Fruit fly (Drosophila melanogaster) whole organism, embryonic: ENCODE results near the gene Hasp.

Experiments
- Asciz ChIP-seq: fragments of 200-800 bp; sonication (Bioruptor generic); optimal IDR thresholded peaks from 2 replicates; lab custom pipeline; 2017; ENCODE audit warnings: missing biosample characterization, mild to moderate bottlenecking, missing genetic modification characterization, missing genetic modification reagents
- Atf3 ChIP-seq: fragments of 200-800 bp; sonication (Bioruptor generic); optimal IDR thresholded peaks from 3 replicates; lab custom pipeline; 2016; ENCODE audit warnings: missing biosample characterization, missing genetic modification characterization
- Atf6 ChIP-seq: fragments of 200-800 bp; sonication (Bioruptor generic); IDR thresholded peaks from 2 replicates; pipeline ENCODE4 v1.3.6; 2022; ENCODE audit warnings: missing biosample characterization, missing genetic modification characterization
- B-H1 ChIP-seq: fragments of 200-800 bp; sonication (Bioruptor generic); IDR thresholded peaks from 3 replicates; pipeline ENCODE4 v1.3.6; 2022; ENCODE audit warnings: missing biosample characterization, missing genetic modification characterization
- Bdp1 ChIP-seq: fragments of 200-800 bp; sonication (Bioruptor generic); optimal IDR thresholded peaks from 3 replicates; lab custom pipeline; 2016; ENCODE audit warnings: missing biosample characterization, missing genetic modification characterization
- Blimp-1 ChIP-seq: fragments of 200-800 bp; sonication (Bioruptor generic); optimal IDR thresholded peaks from 3 replicates; lab custom pipeline; 2018; ENCODE audit warnings: missing biosample characterization, missing genetic modification characterization, mild to moderate bottlenecking, moderate library complexity, missing genetic modification reagents
- CG10267 ChIP-seq: fragments of 200-800 bp; sonication (Bioruptor generic); optimal IDR thresholded peaks from 2 replicates; lab custom pipeline; 2018; ENCODE audit warnings: missing biosample characterization, mild to moderate bottlenecking, missing genetic modification characterization, moderate library complexity
- CG10462 ChIP-seq: fragments of 200-800 bp; sonication (Bioruptor generic); optimal IDR thresholded peaks from 2 replicates; lab custom pipeline; 2016; ENCODE audit warnings: missing biosample characterization, missing genetic modification characterization
- CG10979 ChIP-seq: fragments of 200-800 bp; sonication (Bioruptor generic); optimal IDR thresholded peaks from 2 replicates; lab custom pipeline; 2018; ENCODE audit warnings: missing biosample characterization, mild to moderate bottlenecking, missing genetic modification characterization, moderate library complexity
- CG12299 ChIP-seq: fragments of 200-800 bp; sonication (Bioruptor generic); optimal IDR thresholded peaks from 2 replicates; lab custom pipeline; 2018; ENCODE audit warnings: missing biosample characterization, mild to moderate bottlenecking, missing genetic modification characterization
- CG14860 ChIP-seq: fragments of 200-800 bp; sonication (Bioruptor generic); IDR thresholded peaks from 3 replicates; pipeline ENCODE4 v1.3.6; 2022; ENCODE audit warnings: missing biosample characterization, missing genetic modification characterization; ENCODE audit not compliant: partially characterized antibody
- CG18262 ChIP-seq: fragments of 200-800 bp; optimal IDR thresholded peaks from 3 replicates; lab custom pipeline; 2019; ENCODE audit warnings: missing biosample characterization, mild to moderate bottlenecking, missing genetic modification characterization, moderate library complexity
- CG31365 ChIP-seq: fragments of 200-800 bp; sonication (Bioruptor generic); optimal IDR thresholded peaks from 2 replicates; lab custom pipeline; 2018; ENCODE audit warnings: missing biosample characterization, mild to moderate bottlenecking, missing genetic modification characterization
- CG31388 ChIP-seq: fragments of 200-800 bp; sonication (Bioruptor generic); optimal IDR thresholded peaks from 2 replicates; lab custom pipeline; 2016; ENCODE audit warnings: missing biosample characterization, missing genetic modification characterization
- CG32767 ChIP-seq: fragments of 200-800 bp; sonication (Bioruptor generic); IDR thresholded peaks from 2 replicates; pipeline ENCODE4 v1.3.6; 2022; ENCODE audit warnings: missing biosample characterization, missing genetic modification characterization
- CG34376 ChIP-seq: fragments of 200-800 bp; sonication (Bioruptor generic); optimal IDR thresholded peaks from 2 replicates; lab custom pipeline; 2018; ENCODE audit warnings: missing biosample characterization, mild to moderate bottlenecking, missing genetic modification characterization
- CG5245 ChIP-seq: fragments of 200-800 bp; sonication (Bioruptor generic); optimal IDR thresholded peaks from 3 replicates; lab custom pipeline; 2016; ENCODE audit warnings: missing biosample characterization, missing genetic modification characterization
- CG7271 ChIP-seq: fragments of 200-800 bp; sonication (Bioruptor generic); optimal IDR thresholded peaks from 2 replicates; lab custom pipeline; 2018; ENCODE audit warnings: missing biosample characterization, mild to moderate bottlenecking, missing genetic modification characterization, moderate library complexity
- CG7928 ChIP-seq: fragments of 200-800 bp; sonication (Bioruptor generic); optimal IDR thresholded peaks from 2 replicates; lab custom pipeline; 2017; ENCODE audit warnings: missing biosample characterization, mild to moderate bottlenecking, missing genetic modification characterization
- CG8089 ChIP-seq: fragments of 200-800 bp; sonication (Bioruptor generic); optimal IDR thresholded peaks from 3 replicates; lab custom pipeline; 2016; ENCODE audit warnings: missing biosample characterization, missing genetic modification characterization
- CG8388 ChIP-seq: fragments of 200-800 bp; sonication (Bioruptor generic); optimal IDR thresholded peaks from 2 replicates; lab custom pipeline; 2019; ENCODE audit warnings: missing biosample characterization, mild to moderate bottlenecking, missing genetic modification characterization, moderate library complexity
- CG9727 ChIP-seq: fragments of 200-800 bp; sonication (Bioruptor generic); optimal IDR thresholded peaks from 3 replicates; lab custom pipeline; 2017; ENCODE audit warnings: missing biosample characterization, mild to moderate bottlenecking, missing genetic modification characterization
- Dad ChIP-seq: fragments of 200-800 bp; sonication (Bioruptor generic); optimal IDR thresholded peaks from 3 replicates; lab custom pipeline; 2016; ENCODE audit warnings: missing biosample characterization, missing genetic modification characterization
- Dp ChIP-seq: fragments of 200-800 bp; sonication (Bioruptor generic); optimal IDR thresholded peaks from 2 replicates; lab custom pipeline; 2018; ENCODE audit warnings: missing biosample characterization, mild to moderate bottlenecking, missing genetic modification characterization, moderate library complexity
- E2f2 ChIP-seq: fragments of 200-800 bp; sonication (Bioruptor generic); IDR thresholded peaks from 2 replicates; pipeline ENCODE4 v1.3.6; 2022; ENCODE audit warnings: missing biosample characterization, missing genetic modification characterization
- Ets65A ChIP-seq: fragments of 200-800 bp; sonication (Bioruptor generic); peaks from one replicate; lab custom pipeline; 2016; ENCODE audit warnings: missing biosample characterization, missing genetic modification characterization
- Fer1 ChIP-seq: fragments of 200-800 bp; sonication (Bioruptor generic); optimal IDR thresholded peaks from 2 replicates; lab custom pipeline; 2017; ENCODE audit warnings: missing biosample characterization, mild to moderate bottlenecking, missing genetic modification characterization
- Fer3 ChIP-seq: fragments of 200-800 bp; sonication (Bioruptor generic); optimal IDR thresholded peaks from 2 replicates; lab custom pipeline; 2018; ENCODE audit warnings: missing biosample characterization, mild to moderate bottlenecking, missing genetic modification characterization, moderate library complexity
- HLH4C ChIP-seq: fragments of 200-800 bp; sonication (Bioruptor generic); IDR thresholded peaks from 3 replicates; pipeline ENCODE4 v1.3.6; 2022; ENCODE audit warnings: missing biosample characterization, missing genetic modification characterization; ENCODE audit not compliant: partially characterized antibody
- Hand ChIP-seq: fragments of 200-800 bp; sonication (Bioruptor generic); optimal IDR thresholded peaks from 2 replicates; lab custom pipeline; 2017; ENCODE audit warnings: mild to moderate bottlenecking, missing biosample characterization, missing genetic modification reagents, missing genetic modification characterization
- MESR4 ChIP-seq: fragments of 200-800 bp; sonication (Bioruptor generic); optimal IDR thresholded peaks from 2 replicates; lab custom pipeline; 2018; ENCODE audit warnings: missing biosample characterization, mild to moderate bottlenecking, missing genetic modification characterization, moderate library complexity
- Neu2 ChIP-seq: fragments of 200-800 bp; sonication (Bioruptor generic); optimal IDR thresholded peaks from 3 replicates; lab custom pipeline; 2016; ENCODE audit warnings: missing biosample characterization, missing genetic modification characterization, borderline replicate concordance
- Sox102F ChIP-seq: fragments of 200-800 bp; sonication (Bioruptor generic); optimal IDR thresholded peaks from 2 replicates; lab custom pipeline; 2018; ENCODE audit warnings: missing biosample characterization, mild to moderate bottlenecking, missing genetic modification characterization, moderate library complexity
- Vsx1 ChIP-seq: fragments of 200-800 bp; sonication (Bioruptor generic); optimal IDR thresholded peaks from 2 replicates; lab custom pipeline; 2017; ENCODE audit warnings: missing biosample characterization, mild to moderate bottlenecking, missing genetic modification characterization, missing genetic modification reagents
- crc ChIP-seq: fragments of 200-800 bp; sonication (Bioruptor generic); optimal IDR thresholded peaks from 2 replicates; lab custom pipeline; 2016; ENCODE audit warnings: missing biosample characterization, missing genetic modification characterization
- cwo ChIP-seq: fragments of 200-800 bp; sonication (Bioruptor generic); optimal IDR thresholded peaks from 3 replicates; lab custom pipeline; 2017; ENCODE audit warnings: missing biosample characterization, missing genetic modification characterization, mild to moderate bottlenecking, moderate library complexity, missing genetic modification reagents
- dmrt11E ChIP-seq: fragments of 200-800 bp; sonication (Bioruptor generic); optimal IDR thresholded peaks from 3 replicates; lab custom pipeline; 2018; ENCODE audit warnings: missing biosample characterization, mild to moderate bottlenecking, missing genetic modification characterization, moderate library complexity
- dmrt99B ChIP-seq: fragments of 200-800 bp; sonication (Bioruptor generic); optimal IDR thresholded peaks from 2 replicates; lab custom pipeline; 2018; ENCODE audit warnings: missing biosample characterization, mild to moderate bottlenecking, missing genetic modification characterization, moderate library complexity
- en ChIP-seq: fragments of 200-800 bp; sonication (Bioruptor generic); optimal IDR thresholded peaks from 2 replicates; lab custom pipeline; 2016; ENCODE audit warnings: missing biosample characterization, missing genetic modification characterization
- gt ChIP-seq: fragments of 200-800 bp; sonication (Bioruptor generic); IDR thresholded peaks from 2 replicates; pipeline ENCODE4 v1.3.6; 2022; ENCODE audit warnings: missing biosample characterization, missing genetic modification characterization
- ind ChIP-seq: fragments of 200-800 bp; sonication (Bioruptor generic); optimal IDR thresholded peaks from 3 replicates; lab custom pipeline; 2016; ENCODE audit warnings: missing biosample characterization, missing genetic modification characterization
- jing ChIP-seq: fragments of 200-800 bp; sonication (Bioruptor generic); optimal IDR thresholded peaks from 2 replicates; lab custom pipeline; 2018; ENCODE audit warnings: missing biosample characterization, mild to moderate bottlenecking, missing genetic modification characterization
- lilli ChIP-seq: fragments of 200-800 bp; sonication (Bioruptor generic); optimal IDR thresholded peaks from 3 replicates; lab custom pipeline; 2016; ENCODE audit warnings: missing biosample characterization, missing genetic modification characterization
- maf-S ChIP-seq: fragments of 200-800 bp; sonication (Bioruptor generic); optimal IDR thresholded peaks from 2 replicates; lab custom pipeline; 2016; ENCODE audit warnings: missing biosample characterization, missing genetic modification characterization
- repo ChIP-seq: fragments of 200-800 bp; sonication (Bioruptor generic); optimal IDR thresholded peaks from 2 replicates; lab custom pipeline; 2016; ENCODE audit warnings: missing biosample characterization, missing genetic modification characterization
- sisA ChIP-seq: fragments of 200-800 bp; sonication (Bioruptor generic); IDR thresholded peaks from 2 replicates; pipeline ENCODE4 v1.3.6; 2022; ENCODE audit warnings: missing biosample characterization, missing genetic modification characterization
- tin ChIP-seq: fragments of 200-800 bp; sonication (Bioruptor generic); optimal IDR thresholded peaks from 3 replicates; lab custom pipeline; 2016; ENCODE audit warnings: missing biosample characterization, missing genetic modification characterization
- trem ChIP-seq: fragments of 200-800 bp; optimal IDR thresholded peaks from 3 replicates; lab custom pipeline; 2019; ENCODE audit warnings: missing biosample characterization, mild to moderate bottlenecking, missing genetic modification characterization, moderate library complexity
- tup ChIP-seq: fragments of 200-800 bp; sonication (Bioruptor generic); optimal IDR thresholded peaks from 2 replicates; lab custom pipeline; 2016; ENCODE audit warnings: missing biosample characterization, mild to moderate bottlenecking, missing genetic modification characterization, moderate library complexity
- unc-4 ChIP-seq: fragments of 200-800 bp; sonication (Bioruptor generic); IDR thresholded peaks from 2 replicates; pipeline ENCODE4 v1.3.6; 2022; ENCODE audit warnings: missing biosample characterization, missing genetic modification characterization; ENCODE audit not compliant: partially characterized antibody

The Hasp gene

DNA sequence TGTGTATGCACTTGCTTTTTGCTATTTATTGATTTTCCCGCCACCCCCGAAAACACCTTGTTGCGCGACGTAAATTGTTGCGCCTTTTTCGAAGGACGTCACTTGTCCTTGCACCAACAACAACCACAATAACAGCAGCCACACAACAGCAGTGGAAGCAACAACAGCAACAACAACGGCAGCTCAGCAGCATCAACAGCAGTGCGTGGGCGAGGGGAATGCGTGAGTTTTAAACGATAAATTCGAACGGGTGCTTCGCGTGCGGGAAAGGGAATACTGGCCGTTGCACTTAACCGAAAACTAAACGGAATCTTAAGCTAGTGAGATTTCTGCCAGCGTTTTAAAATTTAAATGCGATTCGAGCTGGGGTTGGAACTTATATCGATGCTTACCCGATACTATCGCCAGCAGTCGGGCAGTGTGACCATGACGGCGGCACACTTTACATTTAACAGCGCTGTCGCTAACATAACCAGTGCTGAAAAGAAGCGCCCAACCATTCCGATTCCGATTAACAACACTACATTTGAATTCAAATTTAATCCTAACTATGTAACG lies 8.6 kb downstream of the Hasp start, which contains the start of gene cyst (continued):
- TF ChIP-seq Neu2 (GFP tag; lab: Kevin White, UChicago) (no peak), lilli (GFP tag; lab: Kevin White, UChicago) (peak; percentile 53), Sox102F (GFP tag; lab: Kevin White, UChicago) (no peak), CG5245 (GFP tag; lab: Kevin White, UChicago) (no peak), CG7928 (no peak), jing (GFP tag; lab: Kevin White, UChicago) (no peak), Asciz (GFP tag; lab: Kevin White, UChicago) (no peak), CG34376 (no peak), trem (tag; lab: Kevin White, UChicago) (peak; percentile 72), ind (peak; percentile 28), unc-4 (GFP tag; lab: Robert Waterston, UW) (peak; percentile 97), CG31388 (GFP tag; lab: Kevin White, UChicago) (no peak), sisA (GFP tag; lab: Robert Waterston, UW) (no peak; the same call in 1 of the 2 replicates), maf-S (GFP tag; lab: Kevin White, UChicago) (peak; percentile 34), dmrt11E (tag; lab: Kevin White, UChicago) (no peak), Bdp1 (GFP tag; lab: Kevin White, UChicago) (no peak), tin (peak; percentile 30), CG10267 (peak; percentile 95), CG18262 (tag; lab: Kevin White, UChicago) (no peak), CG10979 (tag; lab: Kevin White, UChicago) (no peak), HLH4C (peak; percentile 94), CG9727 (GFP tag; lab: Kevin White, UChicago) (peak; percentile 12), CG10462 (GFP tag; lab: Kevin White, UChicago) (no peak), tup (no peak), cwo (GFP tag; lab: Kevin White, UChicago) (no peak), repo (peak; percentile 44), CG12299 (tag; lab: Kevin White, UChicago) (no peak), B-H1 (no peak), MESR4 (GFP tag; lab: Kevin White, UChicago) (peak; percentile 82), Fer3 (no peak), Hand (GFP tag; lab: Kevin White, UChicago) (no peak), CG31365 (tag; lab: Kevin White, UChicago) (no peak), en (GFP tag; lab: Kevin White, UChicago) (peak; percentile 20), Dp (GFP tag; lab: Kevin White, UChicago) (peak; percentile 86), CG8089 (GFP tag; lab: Kevin White, UChicago) (no peak), crc (GFP tag; lab: Kevin White, UChicago) (no peak), gt (GFP tag; lab: Robert Waterston, UW) (no peak), Vsx1 (GFP tag; lab: Kevin White, UChicago) (no peak), CG7271 (no peak), Blimp-1 (GFP tag; lab: Kevin White, UChicago) (no peak), E2f2 (GFP tag; lab: Robert Waterston, UW) (peak; percentile 86), dmrt99B (tag; lab: Kevin White, UChicago) (no peak), Ets65A (peak; percentile 96), CG14860 (GFP tag; lab: Robert Waterston, UW) (peak; percentile 96), CG32767 (GFP tag; lab: Robert Waterston, UW) (peak; percentile 26; the same call in 1 of the 2 replicates), Atf6 (GFP tag; lab: Robert Waterston, UW) (peak; percentile 32; the same call in 1 of the 2 replicates), Dad (peak; percentile 66), Fer1 (peak; percentile 25), Atf3 (GFP tag; lab: Kevin White, UChicago) (no peak), CG8388 (no peak)
